Fruit fly (Drosophila melanogaster) whole organism, embryonic: Measurements from ENCODE around the gene CG43693.

Experiments
- CG10366 ChIP-seq: fragments of 200-800 bp; sonication (Bioruptor generic); IDR thresholded peaks from 2 replicates; pipeline ENCODE4 v1.3.6; 2022; ENCODE audit warnings: missing biosample characterization, missing genetic modification characterization
- CG14965 ChIP-seq: fragments of 200-800 bp; sonication (Bioruptor generic); optimal IDR thresholded peaks from 2 replicates; lab custom pipeline; 2016; ENCODE audit warnings: missing biosample characterization, missing genetic modification characterization, borderline replicate concordance
- CG16813 ChIP-seq: fragments of 200-800 bp; sonication (Bioruptor generic); IDR thresholded peaks from 3 replicates; pipeline ENCODE4 v1.3.6; 2022; ENCODE audit warnings: missing biosample characterization, missing genetic modification characterization; ENCODE audit not compliant: partially characterized antibody
- CG18476 ChIP-seq: fragments of 200-800 bp; sonication (Bioruptor generic); optimal IDR thresholded peaks from 2 replicates; lab custom pipeline; 2016; ENCODE audit warnings: missing biosample characterization, mild to moderate bottlenecking, missing genetic modification characterization
- CG3065 ChIP-seq: fragments of 200-800 bp; sonication (Bioruptor generic); optimal IDR thresholded peaks from 2 replicates; lab custom pipeline; 2016; ENCODE audit warnings: missing biosample characterization, missing genetic modification characterization
- CG31224 ChIP-seq: fragments of 200-800 bp; sonication (Bioruptor generic); IDR thresholded peaks from 2 replicates; pipeline ENCODE4 v1.3.6; 2022; ENCODE audit warnings: missing biosample characterization, missing genetic modification characterization
- CG34224 ChIP-seq: fragments of 200-800 bp; sonication (Bioruptor generic); IDR thresholded peaks from 3 replicates; pipeline ENCODE4 v1.3.6; 2022; ENCODE audit warnings: missing biosample characterization, missing genetic modification characterization; ENCODE audit not compliant: partially characterized antibody
- CG34422 ChIP-seq: fragments of 200-800 bp; sonication (Bioruptor generic); IDR thresholded peaks from 3 replicates; pipeline ENCODE4 v1.3.6; 2022; ENCODE audit warnings: missing biosample characterization, missing genetic modification characterization
- CG4617 ChIP-seq: fragments of 200-800 bp; sonication (Bioruptor generic); optimal IDR thresholded peaks from 3 replicates; lab custom pipeline; 2016; ENCODE audit warnings: missing biosample characterization, missing genetic modification characterization, borderline replicate concordance
- CG7745 ChIP-seq: fragments of 200-800 bp; sonication (Bioruptor generic); optimal IDR thresholded peaks from 2 replicates; lab custom pipeline; 2018; ENCODE audit warnings: missing biosample characterization, mild to moderate bottlenecking, missing genetic modification characterization, moderate library complexity
- CG7928 ChIP-seq: fragments of 200-800 bp; sonication (Bioruptor generic); optimal IDR thresholded peaks from 2 replicates; lab custom pipeline; 2017; ENCODE audit warnings: missing biosample characterization, mild to moderate bottlenecking, missing genetic modification characterization
- CG7963 ChIP-seq: fragments of 200-800 bp; sonication (Bioruptor generic); IDR thresholded peaks from 3 replicates; pipeline ENCODE4 v1.3.6; 2022; ENCODE audit warnings: missing biosample characterization, missing genetic modification characterization; ENCODE audit not compliant: partially characterized antibody
- CG8478 ChIP-seq: fragments of >200 bp; optimal IDR thresholded peaks from 2 replicates; lab custom pipeline; 2018
- CG8944 ChIP-seq: fragments of 200-800 bp; sonication (Bioruptor generic); optimal IDR thresholded peaks from 3 replicates; lab custom pipeline; 2016; ENCODE audit warnings: missing biosample characterization, missing genetic modification characterization
- CG9727 ChIP-seq: fragments of 200-800 bp; sonication (Bioruptor generic); optimal IDR thresholded peaks from 3 replicates; lab custom pipeline; 2017; ENCODE audit warnings: missing biosample characterization, mild to moderate bottlenecking, missing genetic modification characterization
- CG9817 ChIP-seq: fragments of 200-800 bp; sonication (Bioruptor generic); optimal IDR thresholded peaks from 2 replicates; lab custom pipeline; 2018; ENCODE audit warnings: missing biosample characterization, mild to moderate bottlenecking, missing genetic modification characterization, moderate library complexity
- CTCF ChIP-seq: fragments of 200-800 bp; sonication (Bioruptor generic); optimal IDR thresholded peaks from 2 replicates; lab custom pipeline; 2017; ENCODE audit warnings: missing biosample characterization, mild to moderate bottlenecking, missing genetic modification characterization, moderate library complexity
- Deaf1 ChIP-seq: fragments of 200-800 bp; optimal IDR thresholded peaks from 3 replicates; lab custom pipeline; 2019; ENCODE audit warnings: missing biosample characterization, mild to moderate bottlenecking, missing genetic modification characterization, moderate library complexity
- GATAe ChIP-seq: fragments of 200-800 bp; sonication (Bioruptor generic); conservative IDR thresholded peaks from 2 replicates; pipeline ENCODE4 v1.3.6; 2022; ENCODE audit warnings: missing biosample characterization, missing genetic modification characterization
- H15 ChIP-seq: fragments of 200-800 bp; sonication (Bioruptor generic); IDR thresholded peaks from 3 replicates; pipeline ENCODE4 v1.3.6; 2022; ENCODE audit warnings: missing biosample characterization, missing genetic modification characterization
- HmgZ ChIP-seq: fragments of 200-800 bp; sonication (Bioruptor generic); optimal IDR thresholded peaks from 2 replicates; lab custom pipeline; 2018; ENCODE audit warnings: missing biosample characterization, mild to moderate bottlenecking, missing genetic modification characterization
- Hr39 ChIP-seq: fragments of >200 bp; optimal IDR thresholded peaks from 2 replicates; lab custom pipeline; 2017
- Kr ChIP-seq: fragments of 200-800 bp; sonication (Bioruptor generic); optimal IDR thresholded peaks from 2 replicates; lab custom pipeline; 2017; ENCODE audit warnings: missing biosample characterization, mild to moderate bottlenecking, missing genetic modification characterization
- Max ChIP-seq: fragments of 200-800 bp; sonication (Bioruptor generic); optimal IDR thresholded peaks from 2 replicates; lab custom pipeline; 2016; ENCODE audit warnings: missing biosample characterization, mild to moderate bottlenecking, missing genetic modification characterization
- NK7.1 ChIP-seq: fragments of 200-800 bp; sonication (Bioruptor generic); optimal IDR thresholded peaks from 3 replicates; lab custom pipeline; 2016; ENCODE audit warnings: missing biosample characterization, missing genetic modification characterization
- NfI ChIP-seq: fragments of 200-800 bp; sonication (Bioruptor generic); optimal IDR thresholded peaks from 3 replicates; lab custom pipeline; 2018; ENCODE audit warnings: missing biosample characterization, mild to moderate bottlenecking, missing genetic modification characterization, moderate library complexity
- Oli ChIP-seq: fragments of 200-800 bp; sonication (Bioruptor generic); optimal IDR thresholded peaks from 2 replicates; lab custom pipeline; 2018; ENCODE audit warnings: missing biosample characterization, mild to moderate bottlenecking, missing genetic modification characterization, moderate library complexity
- PHDP ChIP-seq: fragments of 200-800 bp; sonication (Bioruptor generic); optimal IDR thresholded peaks from 3 replicates; lab custom pipeline; 2018; ENCODE audit warnings: missing biosample characterization, mild to moderate bottlenecking, missing genetic modification characterization, moderate library complexity
- Six4 ChIP-seq: fragments of 200-800 bp; sonication (Bioruptor generic); optimal IDR thresholded peaks from 2 replicates; lab custom pipeline; 2016; ENCODE audit warnings: missing biosample characterization, missing genetic modification characterization
- ab ChIP-seq: fragments of 200-800 bp; sonication (Bioruptor generic); optimal IDR thresholded peaks from 2 replicates; lab custom pipeline; 2016; ENCODE audit warnings: missing biosample characterization, missing genetic modification characterization
- cas ChIP-seq: fragments of 200-800 bp; sonication (Bioruptor generic); IDR thresholded peaks from 2 replicates; pipeline ENCODE4 v1.3.6; 2022; ENCODE audit warnings: missing biosample characterization, missing genetic modification characterization
- chinmo ChIP-seq: fragments of 200-800 bp; sonication (Bioruptor generic); IDR thresholded peaks from 4 replicates; pipeline ENCODE4 v1.3.6; 2022; ENCODE audit warnings: missing biosample characterization, missing genetic modification characterization; ENCODE audit not compliant: partially characterized antibody
- ci ChIP-seq: fragments of 200-800 bp; sonication (Bioruptor generic); IDR thresholded peaks from 3 replicates; pipeline ENCODE4 v1.3.6; 2022; ENCODE audit warnings: missing biosample characterization, missing genetic modification characterization
- corto ChIP-seq: fragments of 200-800 bp; sonication (Bioruptor generic); optimal IDR thresholded peaks from 2 replicates; lab custom pipeline; 2016; ENCODE audit warnings: missing biosample characterization, mild to moderate bottlenecking, missing genetic modification characterization, moderate library complexity
- crol ChIP-seq: fragments of 200-800 bp; sonication (Bioruptor generic); IDR thresholded peaks from 2 replicates; pipeline ENCODE4 v1.3.6; 2022; ENCODE audit warnings: missing biosample characterization, missing genetic modification characterization
- disco-r ChIP-seq: fragments of 200-800 bp; sonication (Bioruptor generic); optimal IDR thresholded peaks from 2 replicates; lab custom pipeline; 2016; ENCODE audit warnings: missing biosample characterization, missing genetic modification characterization
- grn ChIP-seq: fragments of 200-800 bp; sonication (Bioruptor generic); optimal IDR thresholded peaks from 3 replicates; lab custom pipeline; 2017; ENCODE audit warnings: missing biosample characterization, missing genetic modification characterization
- gro ChIP-seq: fragments of 200-800 bp; sonication (Bioruptor generic); optimal IDR thresholded peaks from 2 replicates; lab custom pipeline; 2016; ENCODE audit warnings: missing biosample characterization, missing genetic modification characterization
- gsb ChIP-seq: fragments of 200-800 bp; sonication (Bioruptor generic); IDR thresholded peaks from 2 replicates; pipeline ENCODE4 v1.3.6; 2022; ENCODE audit warnings: missing biosample characterization, missing genetic modification characterization
- gsb-n ChIP-seq: fragments of 200-800 bp; sonication (Bioruptor generic); optimal IDR thresholded peaks from 3 replicates; lab custom pipeline; 2018; ENCODE audit warnings: missing biosample characterization, mild to moderate bottlenecking, missing genetic modification characterization
- kni ChIP-seq: fragments of 200-800 bp; sonication (Bioruptor generic); optimal IDR thresholded peaks from 3 replicates; lab custom pipeline; 2017; ENCODE audit warnings: mild to moderate bottlenecking, missing biosample characterization, missing genetic modification reagents, missing genetic modification characterization
- lov ChIP-seq, 2 experiments: fragments of 200-800 bp in 1 of 2; fragments of >200 bp in 1 of 2; sonication (Bioruptor generic) in 1 of 2; IDR thresholded peaks in 1 of 2; optimal IDR thresholded peaks in 1 of 2; 2 replicates in 1 of 2; 3 replicates in 1 of 2; pipeline versions ENCODE4 v1.3.6 to Lab custom; 2017 to 2022; ENCODE audit warnings: missing biosample characterization in 1 of 2, missing genetic modification characterization in 1 of 2
- mld ChIP-seq: fragments of 200-800 bp; sonication (Bioruptor generic); IDR thresholded peaks from 3 replicates; pipeline ENCODE4 v1.3.6; 2022; ENCODE audit warnings: missing biosample characterization, missing genetic modification characterization; ENCODE audit not compliant: partially characterized antibody
- nmo ChIP-seq: fragments of 200-800 bp; sonication (Bioruptor generic); optimal IDR thresholded peaks from 2 replicates; lab custom pipeline; 2018; ENCODE audit warnings: missing biosample characterization, mild to moderate bottlenecking, missing genetic modification characterization, moderate library complexity
- oc ChIP-seq: fragments of 200-800 bp; sonication (Bioruptor generic); optimal IDR thresholded peaks from 2 replicates; lab custom pipeline; 2018; ENCODE audit warnings: missing biosample characterization, mild to moderate bottlenecking, missing genetic modification characterization, moderate library complexity
- odd ChIP-seq: fragments of 200-800 bp; sonication (Bioruptor generic); optimal IDR thresholded peaks from 2 replicates; lab custom pipeline; 2017; ENCODE audit warnings: missing biosample characterization, mild to moderate bottlenecking, missing genetic modification characterization
- pb ChIP-seq: fragments of 200-800 bp; sonication (Bioruptor generic); optimal IDR thresholded peaks from 3 replicates; lab custom pipeline; 2016; ENCODE audit warnings: missing biosample characterization, missing genetic modification characterization
- run ChIP-seq: fragments of 200-800 bp; sonication (Bioruptor generic); optimal IDR thresholded peaks from 3 replicates; lab custom pipeline; 2018; ENCODE audit warnings: missing biosample characterization, mild to moderate bottlenecking, missing genetic modification characterization
- sens ChIP-seq: fragments of 200-800 bp; sonication (Bioruptor generic); peaks from one replicate; lab custom pipeline; 2016; ENCODE audit warnings: missing biosample characterization, missing genetic modification characterization
- sqz ChIP-seq: fragments of 200-800 bp; sonication (Bioruptor generic); optimal IDR thresholded peaks from 3 replicates; lab custom pipeline; 2018; ENCODE audit warnings: missing biosample characterization, mild to moderate bottlenecking, missing genetic modification characterization
- tup ChIP-seq: fragments of 200-800 bp; sonication (Bioruptor generic); optimal IDR thresholded peaks from 2 replicates; lab custom pipeline; 2016; ENCODE audit warnings: missing biosample characterization, mild to moderate bottlenecking, missing genetic modification characterization, moderate library complexity
- wdn ChIP-seq: fragments of 200-800 bp; sonication (Bioruptor generic); IDR thresholded peaks from 2 replicates; pipeline ENCODE4 v1.3.6; 2022; ENCODE audit warnings: missing biosample characterization, missing genetic modification characterization

Gene CG43693

dm6 chr3L:11001719-11002118 lies 49.5 kb downstream of the CG43693 start (continued):
- TF ChIP-seq CG34224 (GFP tag; lab: Robert Waterston, UW): 0 out of 3 replicates have a peak, but pooled peaks have one; percentile 12
- no peak for TF ChIP-seq disco-r (GFP tag; lab: Kevin White, UChicago)
- TF ChIP-seq CG16813 (GFP tag; lab: Robert Waterston, UW): no peak
- peak; percentile 21 for TF ChIP-seq oc (tag; lab: Kevin White, UChicago)
- TF ChIP-seq run (tag; lab: Kevin White, UChicago): no peak
- no peak for TF ChIP-seq gsb (GFP tag; lab: Robert Waterston, UW)
- no peak for TF ChIP-seq nmo (GFP tag; lab: Kevin White, UChicago)
- no peak for TF ChIP-seq Hr39 (lab: Kevin White, UChicago)
- TF ChIP-seq Max (GFP tag; lab: Kevin White, UChicago): no peak
- peak; percentile 42 for TF ChIP-seq Deaf1 (tag; lab: Kevin White, UChicago)
- no peak for TF ChIP-seq PHDP (tag; lab: Kevin White, UChicago)
- TF ChIP-seq CG8478: no peak
- no peak for TF ChIP-seq CG14965 (GFP tag; lab: Kevin White, UChicago)
- TF ChIP-seq gsb-n (tag; lab: Kevin White, UChicago): no peak
- TF ChIP-seq CG9817 (tag; lab: Kevin White, UChicago): no peak
- no peak for TF ChIP-seq sens (GFP tag; lab: Kevin White, UChicago)
- TF ChIP-seq CG9727: no peak
- TF ChIP-seq H15 (GFP tag; lab: Robert Waterston, UW): no peak
- no peak for TF ChIP-seq GATAe (GFP tag; lab: Robert Waterston, UW)
- TF ChIP-seq corto (GFP tag; lab: Kevin White, UChicago): no peak
- no peak for TF ChIP-seq NK7.1 (GFP tag; lab: Kevin White, UChicago)
- no peak for TF ChIP-seq pb
- no peak for TF ChIP-seq NfI (GFP tag; lab: Kevin White, UChicago)
- no peak for TF ChIP-seq ab (GFP tag; lab: Kevin White, UChicago)
- peak; percentile 80; the same call in 2 of the 4 replicates for TF ChIP-seq chinmo (GFP tag; lab: Robert Waterston, UW)
- no peak for TF ChIP-seq CG7745 (tag; lab: Kevin White, UChicago)
- TF ChIP-seq CG34422: no peak

dm6 chr3L:10999558-10999957 lies 51.6 kb downstream of the CG43693 start:
- TF ChIP-seq CG3065 (no peak), grn (GFP tag; lab: Kevin White, UChicago) (peak; percentile 14), CG10366 (GFP tag; lab: Robert Waterston, UW) (no peak), Kr (GFP tag; lab: Kevin White, UChicago) (peak; percentile 13), CG18476 (no peak), HmgZ (tag; lab: Kevin White, UChicago) (no peak), gro (GFP tag; lab: Kevin White, UChicago) (no peak), CG7928 (GFP tag; lab: Kevin White, UChicago) (no peak), odd (GFP tag; lab: Kevin White, UChicago) (no peak), Oli (tag; lab: Kevin White, UChicago) (no peak), CG7963 (GFP tag; lab: Robert Waterston, UW) (no peak), crol (GFP tag; lab: Robert Waterston, UW) (peak; percentile 76), CG4617 (GFP tag; lab: Kevin White, UChicago) (no peak), CTCF (no peak), CG8944 (no peak), ci (GFP tag; lab: Robert Waterston, UW) (no peak), Six4 (GFP tag; lab: Kevin White, UChicago) (no peak), CG31224 (GFP tag; lab: Robert Waterston, UW) (no peak), cas (GFP tag; lab: Robert Waterston, UW) (no peak), kni (GFP tag; lab: Kevin White, UChicago) (peak; percentile 54), tup (GFP tag; lab: Kevin White, UChicago) (no peak), lov (optimal IDR thresholded peaks at IDR 0.05; lab: Kevin White, UChicago) (no peak), lov (GFP tag; IDR thresholded peaks at IDR 0.05; lab: Robert Waterston, UW) (no peak), sqz (GFP tag; lab: Kevin White, UChicago) (peak; percentile 15), mld (GFP tag; lab: Robert Waterston, UW) (no peak), wdn (GFP tag; lab: Robert Waterston, UW) (no peak), oc (tag; lab: Kevin White, UChicago) (peak; percentile 33)
